Worm (Caenorhabditis elegans): Measurements from ENCODE around the gene cyp-13A4.

DNA sequence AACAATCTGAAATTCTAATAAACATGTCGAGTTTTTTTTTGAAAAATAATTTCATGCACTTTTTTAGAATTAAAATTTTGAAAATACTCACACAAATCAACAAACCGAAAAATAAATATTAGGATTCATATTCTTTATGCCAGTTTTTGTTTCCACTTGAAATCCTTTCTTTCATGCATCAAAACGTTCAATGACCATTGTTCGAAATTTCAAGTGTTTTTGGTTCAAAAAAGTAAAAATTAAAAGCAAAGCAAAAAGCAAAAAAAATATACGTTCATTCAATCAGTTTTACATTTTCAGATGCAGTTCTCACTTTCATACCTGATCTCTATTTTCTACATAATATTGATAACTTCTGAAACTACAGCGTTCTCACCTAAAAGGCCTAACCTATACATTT is 43.8 kb downstream of the cyp-13A4 start, which contains the start of gene ZK1321.1:
- TF ChIP-seq zip-2 (tag; optimal IDR thresholded peaks at IDR 0.05) (no peak), nhr-48 (tag; optimal IDR thresholded peaks at IDR 0.05) (no peak), hlh-30 (tag; optimal IDR thresholded peaks at IDR 0.05; ENCODE audit: insufficient read depth) (no peak), zfp-2 (tag; optimal IDR thresholded peaks at IDR 0.05) (no peak)
